Worm (Caenorhabditis elegans): ENCODE data around the gene F48G7.10.

The F48G7.10 gene

DNA sequence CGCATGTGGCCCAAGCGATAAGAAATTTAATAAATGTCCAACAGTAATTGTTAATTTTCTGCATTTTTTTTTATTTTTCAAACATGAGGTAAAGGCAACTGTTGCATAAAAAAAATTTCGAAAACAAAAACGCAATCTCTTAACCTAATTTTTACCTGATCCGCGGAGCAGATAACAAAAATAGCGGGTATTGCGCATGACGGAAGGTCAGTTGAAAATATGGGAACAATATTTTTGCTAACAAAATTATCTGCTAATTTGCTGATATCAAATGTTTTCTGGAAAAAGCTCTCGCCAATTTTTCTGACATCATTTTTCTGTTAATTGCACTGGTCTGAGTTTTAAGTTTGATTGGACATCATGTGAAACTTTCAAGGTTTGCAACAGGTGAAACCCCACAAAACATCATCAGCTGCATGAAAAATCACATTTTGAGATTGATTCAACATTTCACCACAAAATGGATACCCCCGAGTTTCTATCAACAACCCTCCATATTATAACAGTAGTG lies 29.6 kb upstream of the F48G7.10 start, which contains the start of the genes F31F4.11 and srh-266:
Gene F31F4.11, minus strand, starts transcription at position 101 of the 511 bp plus-strand sequence.
Gene srh-266, plus strand, starts transcription at position 461 of the 511 bp plus-strand sequence.
- TF ChIP-seq hrde-1 (tag; optimal IDR thresholded peaks at IDR 0.05; ENCODE audit: borderline replicate concordance) (no peak), snpc-1.3 (tag; optimal IDR thresholded peaks at IDR 0.05; ENCODE audit: insufficient read depth) (no peak), nhr-27 (tag; optimal IDR thresholded peaks at IDR 0.05) (no peak), egl-18 (GFP tag; IDR thresholded peaks at IDR 0.05) (no peak), B0035.1 (tag; optimal IDR thresholded peaks at IDR 0.05) (no peak), efl-1 (GFP tag; optimal IDR thresholded peaks at IDR 0.05) (no peak), gei-17 (GFP tag; optimal IDR thresholded peaks at IDR 0.05) (no peak), hsf-1 (GFP tag; IDR thresholded peaks at IDR 0.05) (no peak), aptf-3 (GFP tag; IDR thresholded peaks at IDR 0.05) (no peak)

DNA sequence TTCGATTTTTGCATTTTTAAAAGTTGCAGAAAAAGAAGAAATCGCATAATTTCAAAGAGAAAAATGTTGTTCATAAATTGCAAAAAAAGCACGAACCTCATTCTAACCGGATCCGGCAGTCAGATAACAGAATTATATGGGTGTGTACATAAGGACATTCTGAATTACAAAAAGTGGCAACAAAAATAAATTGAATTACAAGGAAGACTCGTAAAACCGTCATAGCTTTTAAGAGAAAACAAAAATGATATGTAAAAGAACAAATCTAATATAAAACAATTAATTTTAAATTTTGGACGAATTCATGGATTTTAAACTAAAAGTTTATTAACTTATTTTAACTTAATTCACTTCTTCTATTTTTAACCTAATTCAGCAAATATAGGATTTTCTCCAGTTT lies 25.5 kb upstream of the F48G7.10 start, which contains the start of gene F31F4.17:
Gene F31F4.17, minus strand, starts transcription at position 101 of the 400 bp plus-strand sequence.
- TF ChIP-seq ztf-28 (GFP tag; IDR thresholded peaks at IDR 0.05) (no peak), madf-6 (GFP tag; IDR thresholded peaks at IDR 0.05) (no peak), aptf-2 (GFP tag; conservative IDR thresholded peaks at IDR 0.05) (no peak), rec-8 (tag; optimal IDR thresholded peaks at IDR 0.05) (no peak)

DNA sequence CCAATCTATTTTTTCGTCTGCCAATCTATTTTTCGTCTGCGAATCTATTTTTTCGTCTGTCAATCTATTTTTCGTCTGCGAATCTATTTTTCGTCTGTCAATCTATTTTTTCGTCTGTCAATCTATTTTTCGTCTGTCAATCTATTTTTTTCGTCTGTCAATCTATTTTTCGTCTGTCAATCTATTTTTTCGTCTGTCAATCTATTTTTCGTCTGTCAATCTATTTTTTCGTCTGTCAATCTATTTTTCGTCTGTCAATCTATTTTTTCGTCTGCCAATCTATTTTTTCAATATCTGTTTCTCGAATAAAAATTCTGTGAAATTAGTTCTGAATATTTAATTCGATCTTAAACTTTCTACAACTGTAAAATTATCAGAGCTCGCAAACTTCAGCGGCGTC lies 23.4 kb upstream of the F48G7.10 start:
- TF ChIP-seq Y53F4B.3 (GFP tag; IDR thresholded peaks at IDR 0.05) (peak; percentile 99; the same call in 1 of the 2 replicates), egrh-3 (GFP tag; IDR thresholded peaks at IDR 0.05) (peak; percentile 92), hsf-1 (GFP tag; IDR thresholded peaks at IDR 0.05) (0 out of 2 replicates have a peak, but pooled peaks have one; percentile 35), ceh-91 (GFP tag; IDR thresholded peaks at IDR 0.05) (peak; percentile 44; the same call in 1 of the 2 replicates), madf-3 (GFP tag; IDR thresholded peaks at IDR 0.05) (peak; percentile 74; the same call in 1 of the 2 replicates)

DNA sequence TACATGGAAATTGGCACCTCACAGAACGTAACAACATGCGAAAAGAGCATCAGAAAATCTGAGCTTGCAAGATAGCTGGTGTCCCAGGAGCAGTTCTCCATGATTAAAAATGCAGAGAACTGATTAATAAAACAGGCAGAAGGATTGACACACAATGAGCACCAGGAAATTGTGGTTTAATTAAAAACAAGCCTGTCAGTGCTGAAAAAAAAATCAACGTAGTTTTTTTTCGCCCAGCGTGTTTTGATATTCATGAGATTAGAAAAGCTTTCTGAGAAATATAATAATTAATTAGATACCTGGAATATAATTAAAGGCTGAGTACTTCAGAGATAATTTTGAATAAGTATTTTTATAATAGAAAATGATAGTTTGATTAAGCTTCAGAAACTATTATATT lies 22.9 kb upstream of the F48G7.10 start, which contains the start of gene srh-246:
Gene srh-246, minus strand, starts transcription at position 101 of the 400 bp plus-strand sequence.
- no peak for TF ChIP-seq rec-8 (tag; optimal IDR thresholded peaks at IDR 0.05)
- TF ChIP-seq lin-35 (GFP tag; optimal IDR thresholded peaks at IDR 0.05), result no peak
- TF ChIP-seq atf-7 (tag; optimal IDR thresholded peaks at IDR 0.05), result no peak
- TF ChIP-seq die-1 (tag; optimal IDR thresholded peaks at IDR 0.05), result no peak
- no peak for TF ChIP-seq efl-1 (GFP tag; optimal IDR thresholded peaks at IDR 0.05)
- no peak for TF ChIP-seq attf-6 (GFP tag; IDR thresholded peaks at IDR 0.05)
- no peak for TF ChIP-seq Y79H2A.3 (GFP tag; conservative IDR thresholded peaks at IDR 0.05)
- TF ChIP-seq lsl-1 (GFP tag; optimal IDR thresholded peaks at IDR 0.05), result no peak
- TF ChIP-seq B0336.3 (GFP tag; IDR thresholded peaks at IDR 0.05), result no peak
- no peak for TF ChIP-seq D2030.7 (GFP tag; IDR thresholded peaks at IDR 0.05)

DNA sequence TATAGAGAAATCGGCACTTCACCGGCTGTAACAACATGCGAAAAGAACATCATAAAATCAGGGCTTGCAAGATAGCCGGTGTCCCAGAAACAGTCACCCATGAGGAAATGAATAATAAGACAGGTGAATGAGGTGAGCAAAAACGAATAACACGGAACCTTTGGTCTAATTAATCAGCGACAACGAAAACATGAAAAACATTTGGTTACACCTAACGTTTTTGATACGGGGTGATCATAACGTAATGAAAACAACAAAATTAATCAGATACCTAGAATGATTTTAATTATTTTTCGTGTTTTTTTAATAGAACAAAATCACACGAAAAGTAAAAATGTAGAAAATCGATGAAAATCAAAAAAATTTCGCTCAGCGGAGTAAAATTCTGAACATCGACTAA lies 21.1 kb upstream of the F48G7.10 start, which contains the start of gene srh-245:
Gene srh-245, minus strand, starts transcription at position 101 of the 400 bp plus-strand sequence.
- no peak for TF ChIP-seq snpc-3.4 (tag; optimal IDR thresholded peaks at IDR 0.05)
- TF ChIP-seq F55B11.4 (tag; optimal IDR thresholded peaks at IDR 0.05; ENCODE audit: borderline replicate concordance, insufficient read depth), result no peak
- TF ChIP-seq nfya-2 (GFP tag; IDR thresholded peaks at IDR 0.05), result no peak
- no peak for TF ChIP-seq nfya-1 (tag; optimal IDR thresholded peaks at IDR 0.05; ENCODE audit: borderline replicate concordance, insufficient read depth)

All from whole organism, young adult.